Fruit fly (Drosophila melanogaster): ENCODE data around the gene CG42749.

CG42749 gene

DNA sequence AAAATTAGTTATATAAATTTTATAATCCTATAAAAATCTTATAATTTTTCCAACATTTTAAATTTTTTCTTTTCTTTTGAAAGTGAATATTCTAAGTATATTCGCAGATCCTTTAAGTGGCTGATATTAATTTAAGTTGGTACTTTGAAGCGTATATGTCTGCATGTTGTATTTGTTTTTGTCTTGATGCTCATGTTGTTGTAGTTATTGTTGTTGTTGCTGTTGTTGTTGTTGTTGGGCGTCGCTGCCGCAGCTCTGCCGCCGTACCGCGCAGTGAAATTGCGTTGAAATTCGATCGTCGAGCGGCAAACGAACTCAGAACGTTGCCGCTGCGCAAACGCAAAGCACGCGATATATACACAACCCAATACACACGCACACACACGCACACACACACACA is at the start of gene CG42749:
Gene CG42749, plus strand, starts transcription at position 301 of the 400 bp plus-strand sequence.
- TF ChIP-seq Hr96 (GFP tag; optimal IDR thresholded peaks at IDR 0.05): no peak
- no peak for TF ChIP-seq CG7045 (GFP tag; optimal IDR thresholded peaks at IDR 0.05)
- TF ChIP-seq cnc (optimal IDR thresholded peaks at IDR 0.05): no peak
- no peak for TF ChIP-seq tj (GFP tag; optimal IDR thresholded peaks at IDR 0.05)
- TF ChIP-seq CG5204 (GFP tag; optimal IDR thresholded peaks at IDR 0.05): no peak
- no peak for TF ChIP-seq CG1620 (GFP tag; optimal IDR thresholded peaks at IDR 0.05)
- no peak for TF ChIP-seq ovo (GFP tag; optimal IDR thresholded peaks at IDR 0.05)
- no peak for TF ChIP-seq CG14711 (tag; optimal IDR thresholded peaks at IDR 0.05)
- no peak for TF ChIP-seq Mnt (GFP tag; optimal IDR thresholded peaks at IDR 0.05)
- TF ChIP-seq CG33017 (tag; optimal IDR thresholded peaks at IDR 0.05): no peak
- TF ChIP-seq kay (GFP tag; ENCODE audit: borderline replicate concordance): no peak
- TF ChIP-seq toe (GFP tag; optimal IDR thresholded peaks at IDR 0.05): no peak
- no peak for TF ChIP-seq CG11617 (GFP tag; optimal IDR thresholded peaks at IDR 0.05)
- no peak for TF ChIP-seq CG12768 (GFP tag; optimal IDR thresholded peaks at IDR 0.05)
- TF ChIP-seq Clk (GFP tag; optimal IDR thresholded peaks at IDR 0.05): no peak
- TF ChIP-seq CG7101 (tag; optimal IDR thresholded peaks at IDR 0.05): no peak
- no peak for TF ChIP-seq cic (GFP tag; optimal IDR thresholded peaks at IDR 0.05)
- TF ChIP-seq Crg-1 (GFP tag; optimal IDR thresholded peaks at IDR 0.05): no peak
- no peak for TF ChIP-seq bab1 (GFP tag; optimal IDR thresholded peaks at IDR 0.05)
- no peak for TF ChIP-seq pad (GFP tag; optimal IDR thresholded peaks at IDR 0.05)

DNA sequence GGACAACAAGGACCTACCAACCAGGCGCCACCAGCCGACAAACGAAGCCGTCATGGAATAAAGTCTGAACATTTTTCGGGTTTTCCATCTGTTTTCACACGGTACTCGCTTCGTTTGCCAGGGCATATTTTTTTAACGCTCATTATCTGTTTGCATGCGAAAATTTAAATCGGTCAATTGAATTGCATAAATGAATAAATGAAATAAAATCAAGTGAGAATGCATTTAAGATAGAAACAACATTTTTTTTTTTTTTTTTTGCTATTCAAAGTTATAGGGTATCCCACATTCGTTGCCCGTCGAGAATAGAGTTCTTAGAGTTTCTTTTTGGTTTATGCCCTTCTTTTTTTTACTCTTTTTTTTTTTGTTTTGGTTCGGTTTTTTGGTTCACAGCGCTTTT is 10.0 kb upstream of the CG42749 start:
- TF ChIP-seq CG1620 (GFP tag; optimal IDR thresholded peaks at IDR 0.05) (no peak), tj (GFP tag; optimal IDR thresholded peaks at IDR 0.05) (no peak), Hr96 (GFP tag; optimal IDR thresholded peaks at IDR 0.05) (no peak), ovo (GFP tag; optimal IDR thresholded peaks at IDR 0.05) (no peak), Mnt (GFP tag; optimal IDR thresholded peaks at IDR 0.05) (no peak), kay (GFP tag; ENCODE audit: borderline replicate concordance) (no peak), cnc (optimal IDR thresholded peaks at IDR 0.05) (no peak), pad (GFP tag; optimal IDR thresholded peaks at IDR 0.05) (no peak), CG7101 (tag; optimal IDR thresholded peaks at IDR 0.05) (no peak)

DNA sequence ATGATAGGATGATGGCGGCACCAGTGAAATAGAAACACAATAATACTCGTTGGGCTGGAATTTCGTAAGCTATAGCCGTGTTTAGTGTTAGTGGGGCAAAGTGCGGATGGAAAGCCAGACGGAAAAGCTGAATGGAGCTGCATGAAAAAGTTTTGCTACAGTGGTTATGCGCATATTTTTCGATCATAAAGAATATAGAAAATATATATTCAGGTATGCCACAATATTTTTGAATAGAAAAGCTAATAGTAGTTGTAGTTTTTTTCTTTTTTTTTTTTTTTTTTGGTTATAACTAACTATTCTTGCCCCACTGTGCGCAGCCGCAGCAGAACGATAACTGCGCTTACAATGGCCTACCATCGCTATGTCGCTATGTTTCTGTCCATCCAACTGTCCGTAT is 9.4 kb upstream of the CG42749 start:
- TF ChIP-seq CG12768 (GFP tag; optimal IDR thresholded peaks at IDR 0.05): no peak

DNA sequence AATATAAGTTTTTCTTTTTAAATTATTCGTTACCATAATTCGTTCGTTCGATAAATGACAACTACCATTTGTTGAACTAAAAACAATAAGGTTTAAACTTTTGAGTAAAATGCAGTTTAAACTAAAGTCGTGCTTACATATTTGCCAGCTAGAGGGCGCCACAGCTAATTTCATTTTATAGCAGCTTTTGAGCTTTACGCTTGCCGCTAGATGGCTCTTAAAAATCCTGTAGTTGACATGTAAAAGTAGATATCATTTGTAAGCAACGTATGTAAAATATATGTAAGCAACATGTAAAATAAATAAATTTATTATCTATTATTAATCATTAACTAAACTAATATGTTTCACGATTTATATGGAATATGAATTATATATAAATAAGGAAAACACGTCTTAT is 6.2 kb upstream of the CG42749 start:
- TF ChIP-seq cnc (optimal IDR thresholded peaks at IDR 0.05) (no peak), CG5204 (GFP tag; optimal IDR thresholded peaks at IDR 0.05) (no peak), bab1 (GFP tag; optimal IDR thresholded peaks at IDR 0.05) (peak; percentile 8), Clk (GFP tag; optimal IDR thresholded peaks at IDR 0.05) (no peak)

DNA sequence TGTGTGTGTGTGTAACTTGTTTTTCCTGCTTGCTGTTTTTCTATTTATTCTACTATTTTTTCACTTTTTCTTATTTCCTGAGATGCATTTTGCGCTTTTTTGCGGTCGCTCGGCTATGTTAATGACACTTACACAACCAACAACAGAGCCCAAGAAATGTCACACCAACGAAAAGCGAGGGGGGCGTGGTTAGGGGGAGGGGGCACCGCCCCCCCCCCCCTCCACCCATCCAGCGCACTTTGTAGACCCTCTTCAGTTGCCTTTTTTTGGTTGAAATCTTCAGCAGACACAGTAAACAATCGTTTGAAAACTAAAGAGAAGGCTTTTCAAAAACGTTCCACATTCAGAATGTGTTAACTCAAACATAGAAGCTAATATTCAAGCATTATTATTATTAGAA is 2.7 kb upstream of the CG42749 start:
- TF ChIP-seq CG7101 (tag; optimal IDR thresholded peaks at IDR 0.05) (no peak), pad (GFP tag; optimal IDR thresholded peaks at IDR 0.05) (no peak), CG12768 (GFP tag; optimal IDR thresholded peaks at IDR 0.05) (no peak), bab1 (GFP tag; optimal IDR thresholded peaks at IDR 0.05) (no peak), CG11617 (GFP tag; optimal IDR thresholded peaks at IDR 0.05) (no peak), toe (GFP tag; optimal IDR thresholded peaks at IDR 0.05) (no peak), Mnt (GFP tag; optimal IDR thresholded peaks at IDR 0.05) (no peak), cic (GFP tag; optimal IDR thresholded peaks at IDR 0.05) (no peak), CG7045 (GFP tag; optimal IDR thresholded peaks at IDR 0.05) (no peak), CG14711 (tag; optimal IDR thresholded peaks at IDR 0.05) (no peak), CG33017 (tag; optimal IDR thresholded peaks at IDR 0.05) (no peak), cnc (optimal IDR thresholded peaks at IDR 0.05) (no peak), Hr96 (GFP tag; optimal IDR thresholded peaks at IDR 0.05) (no peak), kay (GFP tag; ENCODE audit: borderline replicate concordance) (no peak)

DNA sequence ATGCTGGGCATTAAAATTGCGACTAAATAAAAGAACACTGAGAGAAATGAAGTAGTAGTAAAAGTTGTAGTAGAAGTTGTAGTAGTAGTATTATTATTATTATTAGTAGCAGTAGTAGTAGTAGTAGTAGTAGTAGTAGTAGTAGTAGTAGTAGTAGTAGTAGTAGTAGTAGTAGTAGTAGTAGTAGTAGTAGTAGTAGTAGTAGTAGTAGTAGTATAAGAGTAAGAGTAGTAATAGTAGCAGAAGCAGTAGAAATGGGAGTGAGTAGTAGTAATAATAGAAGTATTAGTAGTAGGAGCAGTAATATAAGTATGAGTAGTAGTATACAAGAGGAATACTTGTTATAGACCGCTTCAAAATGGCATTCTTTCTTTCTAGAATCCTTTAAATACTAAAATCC is 4.1 kb downstream of the CG42749 start:
- no peak for TF ChIP-seq ovo (GFP tag; optimal IDR thresholded peaks at IDR 0.05)
- no peak for TF ChIP-seq pad (GFP tag; optimal IDR thresholded peaks at IDR 0.05)
- no peak for TF ChIP-seq Hr96 (GFP tag; optimal IDR thresholded peaks at IDR 0.05)
- no peak for TF ChIP-seq CG1620 (GFP tag; optimal IDR thresholded peaks at IDR 0.05)
- no peak for TF ChIP-seq CG11617 (GFP tag; optimal IDR thresholded peaks at IDR 0.05)
- no peak for TF ChIP-seq cnc (optimal IDR thresholded peaks at IDR 0.05)
- no peak for TF ChIP-seq CG5204 (GFP tag; optimal IDR thresholded peaks at IDR 0.05)
- no peak for TF ChIP-seq Clk (GFP tag; optimal IDR thresholded peaks at IDR 0.05)
- TF ChIP-seq cic (GFP tag; optimal IDR thresholded peaks at IDR 0.05): no peak
- no peak for TF ChIP-seq Mnt (GFP tag; optimal IDR thresholded peaks at IDR 0.05)
- no peak for TF ChIP-seq kay (GFP tag; ENCODE audit: borderline replicate concordance)
- no peak for TF ChIP-seq Crg-1 (GFP tag; optimal IDR thresholded peaks at IDR 0.05)
- TF ChIP-seq CG33017 (tag; optimal IDR thresholded peaks at IDR 0.05): no peak
- no peak for TF ChIP-seq CG7045 (GFP tag; optimal IDR thresholded peaks at IDR 0.05)
- no peak for TF ChIP-seq tj (GFP tag; optimal IDR thresholded peaks at IDR 0.05)
- no peak for TF ChIP-seq CG12768 (GFP tag; optimal IDR thresholded peaks at IDR 0.05)
- no peak for TF ChIP-seq CG14711 (tag; optimal IDR thresholded peaks at IDR 0.05)
- no peak for TF ChIP-seq bab1 (GFP tag; optimal IDR thresholded peaks at IDR 0.05)
- no peak for TF ChIP-seq toe (GFP tag; optimal IDR thresholded peaks at IDR 0.05)
- TF ChIP-seq CG7101 (tag; optimal IDR thresholded peaks at IDR 0.05): no peak

DNA sequence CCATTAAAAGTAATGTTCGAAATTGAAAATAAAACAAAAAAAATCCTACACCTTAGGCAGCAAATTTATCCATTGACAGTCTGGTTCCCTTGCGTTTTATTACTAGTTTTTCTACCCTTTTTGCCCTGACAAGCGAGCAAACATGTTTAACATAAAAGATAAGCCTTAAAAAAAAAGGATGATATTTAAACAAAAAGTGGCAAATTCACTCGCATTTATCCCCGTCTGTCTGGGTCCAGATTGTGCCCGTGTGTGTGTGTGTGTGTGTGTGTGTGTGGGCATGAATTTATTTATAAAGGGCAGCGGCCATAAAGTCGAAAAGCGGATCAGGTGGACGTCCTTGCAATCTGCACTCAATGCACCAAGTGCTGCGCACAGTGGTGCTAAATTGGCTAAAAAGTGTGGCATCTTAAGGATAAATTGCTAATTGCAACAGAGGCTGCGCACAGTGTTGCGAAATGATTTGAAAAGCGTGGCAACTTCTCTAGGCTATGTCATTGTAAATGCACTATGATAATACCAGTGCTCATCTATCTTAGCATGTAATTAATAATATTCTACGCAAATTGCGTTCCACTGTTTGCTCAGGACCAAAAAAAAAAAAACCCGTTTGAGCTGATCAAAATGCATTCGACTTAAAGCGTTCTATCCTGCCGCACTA is 4.9 kb downstream of the CG42749 start:
- TF ChIP-seq Hr96 (GFP tag; optimal IDR thresholded peaks at IDR 0.05) (no peak), CG11617 (GFP tag; optimal IDR thresholded peaks at IDR 0.05) (no peak), CG1620 (GFP tag; optimal IDR thresholded peaks at IDR 0.05) (no peak), CG33017 (tag; optimal IDR thresholded peaks at IDR 0.05) (no peak), Clk (GFP tag; optimal IDR thresholded peaks at IDR 0.05) (no peak), ovo (GFP tag; optimal IDR thresholded peaks at IDR 0.05) (no peak), cnc (optimal IDR thresholded peaks at IDR 0.05) (no peak), CG14711 (tag; optimal IDR thresholded peaks at IDR 0.05) (no peak), CG5204 (GFP tag; optimal IDR thresholded peaks at IDR 0.05) (no peak)

Data from whole organism, adult.